Fruit fly (Drosophila melanogaster) whole organism, pupa: ENCODE measurements around the gene CG31769.

Experiments
- CG10348 ChIP-seq: fragments of 200-800 bp; sonication (Bioruptor generic); IDR thresholded peaks from 2 replicates; pipeline ENCODE4 v1.3.6; 2022; ENCODE audit warnings: missing biosample characterization, missing genetic modification characterization
- CG12605 ChIP-seq: fragments of 200-800 bp; sonication (Bioruptor generic); IDR thresholded peaks from 2 replicates; pipeline ENCODE4 v1.3.6; 2022; ENCODE audit warnings: missing biosample characterization, missing genetic modification characterization
- CG13204 ChIP-seq: fragments of 200-800 bp; sonication (Bioruptor generic); optimal IDR thresholded peaks from 2 replicates; lab custom pipeline; 2018; ENCODE audit warnings: missing biosample characterization, mild to moderate bottlenecking, missing genetic modification characterization, moderate library complexity
- CG14655 ChIP-seq: fragments of 200-800 bp; sonication (Bioruptor generic); optimal IDR thresholded peaks from 3 replicates; lab custom pipeline; 2017; ENCODE audit warnings: mild to moderate bottlenecking, missing biosample characterization, missing genetic modification reagents, missing genetic modification characterization
- CG15710 ChIP-seq: fragments of 200-800 bp; sonication (Bioruptor generic); optimal IDR thresholded peaks from 2 replicates; lab custom pipeline; 2018; ENCODE audit warnings: missing biosample characterization, mild to moderate bottlenecking, missing genetic modification characterization, moderate library complexity
- CG17806 ChIP-seq: fragments of 200-800 bp; sonication (Bioruptor generic); optimal IDR thresholded peaks from 2 replicates; lab custom pipeline; 2018; ENCODE audit warnings: missing biosample characterization, mild to moderate bottlenecking, missing genetic modification characterization, moderate library complexity
- CG32121 ChIP-seq: fragments of 200-800 bp; sonication (Bioruptor generic); IDR thresholded peaks from 2 replicates; pipeline ENCODE4 v1.3.6; 2022; ENCODE audit warnings: missing biosample characterization, missing genetic modification characterization
- CG34367 ChIP-seq: fragments of 200-800 bp; sonication (Bioruptor generic); optimal IDR thresholded peaks from 2 replicates; lab custom pipeline; 2018; ENCODE audit warnings: missing biosample characterization, mild to moderate bottlenecking, missing genetic modification characterization
- CG4496 ChIP-seq: fragments of 200-800 bp; sonication (Bioruptor generic); IDR thresholded peaks from 3 replicates; pipeline ENCODE4 v1.3.6; 2022; ENCODE audit warnings: missing biosample characterization, missing genetic modification characterization
- CG8159 ChIP-seq: fragments of 200-800 bp; sonication (Bioruptor generic); optimal IDR thresholded peaks from 3 replicates; lab custom pipeline; 2018; ENCODE audit warnings: missing biosample characterization, mild to moderate bottlenecking, missing genetic modification characterization, moderate library complexity
- CG8301 ChIP-seq: fragments of 200-800 bp; sonication (Bioruptor generic); optimal IDR thresholded peaks from 2 replicates; lab custom pipeline; 2018; ENCODE audit warnings: missing biosample characterization, mild to moderate bottlenecking, missing genetic modification characterization
- CG9948 ChIP-seq: fragments of 200-800 bp; sonication (Bioruptor generic); optimal IDR thresholded peaks from 2 replicates; lab custom pipeline; 2018; ENCODE audit warnings: missing biosample characterization, mild to moderate bottlenecking, missing genetic modification characterization, moderate library complexity
- D1 ChIP-seq: fragments of 200-800 bp; sonication (Bioruptor generic); optimal IDR thresholded peaks from 2 replicates; lab custom pipeline; 2018; ENCODE audit warnings: missing biosample characterization, mild to moderate bottlenecking, missing genetic modification characterization, moderate library complexity
- EcR ChIP-seq: fragments of 200-800 bp; sonication (Bioruptor generic); optimal IDR thresholded peaks from 3 replicates; lab custom pipeline; 2019; ENCODE audit warnings: missing biosample characterization, missing genetic modification characterization, mild to moderate bottlenecking, moderate library complexity, missing genetic modification reagents
- Ets98B ChIP-seq: fragments of 200-800 bp; sonication (Bioruptor generic); IDR thresholded peaks from 2 replicates; pipeline ENCODE4 v1.3.6; 2022; ENCODE audit warnings: missing biosample characterization, missing genetic modification characterization
- Pif1A ChIP-seq: fragments of 200-800 bp; sonication (Bioruptor generic); optimal IDR thresholded peaks from 3 replicates; lab custom pipeline; 2016; ENCODE audit warnings: missing biosample characterization, missing genetic modification characterization
- Pif1B ChIP-seq: fragments of 200-800 bp; sonication (Bioruptor generic); optimal IDR thresholded peaks from 3 replicates; lab custom pipeline; 2016; ENCODE audit warnings: missing biosample characterization, missing genetic modification characterization
- Snoo ChIP-seq: fragments of 200-800 bp; sonication (Bioruptor generic); optimal IDR thresholded peaks from 3 replicates; lab custom pipeline; 2017; ENCODE audit warnings: missing biosample characterization, mild to moderate bottlenecking, missing genetic modification characterization, inconsistent platforms
- fd96Ca ChIP-seq: fragments of 200-800 bp; sonication (Bioruptor generic); IDR thresholded peaks from 3 replicates; pipeline ENCODE4 v1.3.6; 2022; ENCODE audit warnings: missing biosample characterization, missing genetic modification characterization
- gl ChIP-seq: fragments of 200-800 bp; sonication (Bioruptor generic); optimal IDR thresholded peaks from 2 replicates; lab custom pipeline; 2018; ENCODE audit warnings: missing biosample characterization, mild to moderate bottlenecking, missing genetic modification characterization
- rn ChIP-seq: fragments of 200-800 bp; sonication (Bioruptor generic); IDR thresholded peaks from 2 replicates; pipeline ENCODE4 v1.3.6; 2022; ENCODE audit warnings: missing biosample characterization, missing genetic modification characterization

CG31769 gene

DNA sequence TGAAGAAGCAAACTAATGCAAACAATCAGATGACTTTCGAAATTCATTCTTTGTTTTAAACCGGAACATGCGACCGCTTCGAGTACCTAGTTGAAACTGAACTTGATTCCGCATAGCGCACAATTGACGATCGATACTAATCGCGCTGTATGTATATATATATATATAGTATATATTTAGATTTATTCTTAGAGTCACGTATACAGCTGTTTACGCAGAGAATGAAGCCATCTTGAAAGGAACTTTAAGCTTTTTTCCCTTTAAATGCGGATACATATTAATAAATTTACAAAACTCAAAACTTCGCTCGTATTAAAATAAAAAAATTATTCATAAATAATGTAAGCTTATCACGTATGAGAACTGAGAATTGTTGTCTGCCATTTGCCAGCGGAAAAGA is at the start of gene CG31769:
Gene CG31769, minus strand, starts transcription at position 101 of the 400 bp plus-strand sequence.
- TF ChIP-seq CG8301 (tag; lab: Kevin White, UChicago) (no peak), Snoo (no peak), CG12605 (no peak), fd96Ca (GFP tag; lab: Robert Waterston, UW) (no peak), rn (GFP tag; lab: Robert Waterston, UW) (no peak), Pif1A (GFP tag; lab: Kevin White, UChicago) (no peak), CG34367 (tag; lab: Kevin White, UChicago) (no peak), CG10348 (GFP tag; lab: Robert Waterston, UW) (no peak), CG4496 (GFP tag; lab: Robert Waterston, UW) (no peak), D1 (tag; lab: Kevin White, UChicago) (no peak), gl (tag; lab: Kevin White, UChicago) (no peak), EcR (no peak), CG17806 (no peak)

DNA sequence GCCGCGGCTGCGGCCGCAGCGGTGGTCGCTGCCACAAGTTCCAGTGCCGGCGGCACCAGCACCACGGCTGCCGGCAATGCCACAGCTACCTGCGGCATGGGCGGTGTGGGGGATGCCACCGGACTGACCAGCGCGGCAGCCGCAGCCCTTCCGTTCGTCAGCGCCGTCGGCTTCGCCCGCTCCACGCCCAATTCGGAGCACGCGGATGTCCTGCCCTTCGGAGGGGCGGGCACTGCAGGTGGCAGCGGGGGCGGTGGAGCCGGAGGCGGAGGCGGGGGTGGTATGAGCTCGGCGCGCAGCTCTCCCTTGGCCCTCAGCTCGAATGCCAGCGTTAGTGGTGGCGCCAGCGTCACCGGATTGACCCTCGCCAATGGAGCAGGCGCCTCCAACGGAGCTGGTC is 47.5 kb upstream of the CG31769 start:
- no peak for TF ChIP-seq CG13204 (GFP tag; lab: Kevin White, UChicago)
- no peak for TF ChIP-seq CG17806
- TF ChIP-seq, all 21 proteins: peak for 0

DNA sequence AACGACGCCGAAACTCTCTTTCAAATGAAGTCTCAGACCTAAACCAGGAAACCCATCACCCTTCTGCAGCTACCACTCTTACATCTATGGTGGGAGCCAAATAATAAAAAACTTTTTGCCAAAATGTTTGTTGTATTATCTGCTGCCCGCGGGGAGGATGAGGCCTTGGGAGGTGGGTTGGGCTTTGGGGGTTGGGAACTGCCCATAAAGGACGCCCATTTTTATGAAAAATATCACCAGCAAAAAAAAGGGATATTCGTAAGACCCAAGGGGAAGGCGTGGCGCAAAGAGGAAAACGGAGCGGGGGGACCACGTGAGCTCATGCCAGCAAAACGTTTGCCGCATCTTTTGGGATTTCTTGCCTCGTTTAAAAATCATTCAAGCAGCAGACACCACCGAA is 35.8 kb upstream of the CG31769 start:
- TF ChIP-seq CG32121 (GFP tag; lab: Robert Waterston, UW) (no peak), CG14655 (GFP tag; lab: Kevin White, UChicago) (no peak), CG4496 (GFP tag; lab: Robert Waterston, UW) (no peak), CG8159 (tag; lab: Kevin White, UChicago) (no peak), EcR (no peak), Ets98B (GFP tag; lab: Robert Waterston, UW) (no peak), Pif1B (GFP tag; lab: Kevin White, UChicago) (no peak), CG10348 (GFP tag; lab: Robert Waterston, UW) (no peak), CG15710 (tag; lab: Kevin White, UChicago) (no peak), rn (GFP tag; lab: Robert Waterston, UW) (no peak), CG9948 (no peak), Pif1A (GFP tag; lab: Kevin White, UChicago) (no peak)
- TF ChIP-seq, all 21 proteins: peak for 0

DNA sequence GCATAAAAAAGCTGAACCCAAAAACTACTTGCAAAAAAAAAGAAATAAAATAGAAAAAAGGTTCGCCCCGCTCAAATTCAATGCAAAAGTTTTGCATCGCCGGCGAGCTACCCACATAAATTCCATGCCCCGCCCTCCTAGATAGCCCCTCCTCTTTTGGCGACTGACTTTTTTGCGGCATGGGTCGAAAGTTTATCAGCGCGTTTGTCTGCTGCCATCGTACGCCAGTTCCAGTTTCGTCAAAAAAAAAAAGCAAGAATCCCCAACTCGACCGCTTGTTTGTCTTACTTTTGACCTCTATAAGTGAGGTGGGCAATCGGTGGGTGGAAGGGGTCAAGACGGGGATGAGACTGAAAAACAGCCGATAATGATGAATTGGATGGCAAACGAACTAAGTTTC is 32.3 kb upstream of the CG31769 start:
- TF ChIP-seq CG4496 (GFP tag; lab: Robert Waterston, UW) = no peak
- no peak for TF ChIP-seq CG10348 (GFP tag; lab: Robert Waterston, UW)
- no peak for TF ChIP-seq D1 (tag; lab: Kevin White, UChicago)
- no peak for TF ChIP-seq CG34367 (tag; lab: Kevin White, UChicago)
- TF ChIP-seq fd96Ca (GFP tag; lab: Robert Waterston, UW) = no peak
- no peak for TF ChIP-seq CG8301 (tag; lab: Kevin White, UChicago)
- no peak for TF ChIP-seq Snoo
- no peak for TF ChIP-seq CG17806
- TF ChIP-seq CG9948 = no peak
- TF ChIP-seq CG32121 (GFP tag; lab: Robert Waterston, UW) = no peak
- TF ChIP-seq CG13204 (GFP tag; lab: Kevin White, UChicago) = no peak
- TF ChIP-seq Ets98B (GFP tag; lab: Robert Waterston, UW) = no peak
- no peak for TF ChIP-seq rn (GFP tag; lab: Robert Waterston, UW)

DNA sequence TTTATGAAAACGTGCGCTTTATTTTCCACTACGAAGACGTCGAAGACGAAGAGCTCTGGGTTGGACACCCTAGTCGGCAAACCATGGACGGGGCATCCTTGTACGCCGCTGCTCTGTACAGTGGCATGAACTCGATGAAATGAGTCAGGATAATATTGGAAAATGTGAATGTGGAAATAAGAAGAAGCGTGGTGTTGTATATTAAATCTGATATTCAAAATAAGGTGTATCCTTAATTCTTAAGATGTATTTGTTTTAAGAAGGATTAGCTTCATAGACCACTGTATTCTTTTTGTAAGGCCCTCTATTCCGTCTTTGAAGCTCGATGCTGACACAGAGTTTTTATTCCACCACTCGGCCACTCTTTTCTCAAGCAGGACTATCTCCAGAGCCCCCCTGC is 30.7 kb upstream of the CG31769 start:
- peak; percentile 50 for TF ChIP-seq CG15710 (tag; lab: Kevin White, UChicago)
- TF ChIP-seq CG32121 (GFP tag; lab: Robert Waterston, UW) = no peak
- TF ChIP-seq CG12605 = 0 out of 2 replicates have a peak, but pooled peaks have one; percentile 21
- TF ChIP-seq Pif1A (GFP tag; lab: Kevin White, UChicago) = no peak
- no peak for TF ChIP-seq Snoo
- TF ChIP-seq CG4496 (GFP tag; lab: Robert Waterston, UW) = peak; percentile 27; the same call in 1 of the 3 replicates
- TF ChIP-seq gl (tag; lab: Kevin White, UChicago) = no peak
- TF ChIP-seq fd96Ca (GFP tag; lab: Robert Waterston, UW) = no peak
- TF ChIP-seq CG34367 (tag; lab: Kevin White, UChicago) = peak; percentile 33
- TF ChIP-seq CG8159 (tag; lab: Kevin White, UChicago) = peak; percentile 30
- TF ChIP-seq CG8301 (tag; lab: Kevin White, UChicago) = peak; percentile 37
- peak; percentile 14 for TF ChIP-seq CG17806
- TF ChIP-seq CG13204 (GFP tag; lab: Kevin White, UChicago) = no peak
- TF ChIP-seq Ets98B (GFP tag; lab: Robert Waterston, UW) = no peak
- TF ChIP-seq CG9948 = peak; percentile 25
- no peak for TF ChIP-seq D1 (tag; lab: Kevin White, UChicago)
- no peak for TF ChIP-seq CG10348 (GFP tag; lab: Robert Waterston, UW)
- peak; percentile 36 for TF ChIP-seq CG14655 (GFP tag; lab: Kevin White, UChicago)
- no peak for TF ChIP-seq rn (GFP tag; lab: Robert Waterston, UW)
- no peak for TF ChIP-seq EcR
- no peak for TF ChIP-seq Pif1B (GFP tag; lab: Kevin White, UChicago)

DNA sequence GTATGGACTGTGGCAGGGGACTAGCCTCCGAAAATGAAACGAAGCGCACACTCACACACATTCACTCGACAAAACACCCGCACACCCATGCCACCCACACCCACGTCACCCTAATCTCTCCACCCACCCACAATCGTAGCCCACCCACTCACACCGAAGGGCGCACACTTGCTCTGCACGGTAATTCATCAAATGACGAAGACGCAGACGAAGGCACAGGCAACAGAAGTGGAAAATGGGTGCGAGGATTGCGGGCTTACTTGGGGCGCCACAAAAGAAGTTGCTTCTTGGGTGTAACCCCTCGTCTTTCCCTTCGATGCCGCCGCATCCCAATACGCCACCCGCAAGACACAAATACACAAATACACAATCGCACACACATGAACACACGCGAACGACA is 25.7 kb upstream of the CG31769 start:
- TF ChIP-seq EcR = no peak
- TF ChIP-seq CG17806 = no peak
- no peak for TF ChIP-seq fd96Ca (GFP tag; lab: Robert Waterston, UW)
- TF ChIP-seq CG9948 = no peak
- TF ChIP-seq CG12605 = no peak
- no peak for TF ChIP-seq CG15710 (tag; lab: Kevin White, UChicago)
- no peak for TF ChIP-seq CG13204 (GFP tag; lab: Kevin White, UChicago)
